Worm (Caenorhabditis elegans) whole organism, L4 larva: ENCODE results near the gene gst-31.

Source experiments
- daf-8 ChIP-seq: fragments of 200-800 bp; sonication (Bioruptor generic); IDR thresholded peaks from 2 replicates; pipeline ENCODE4 v1.3.6; 2022; ENCODE audit warnings: missing genetic modification characterization, missing compliant biosample characterization
- dve-1 ChIP-seq: sonication (generic microtip); optimal IDR thresholded peaks from 2 replicates; lab custom pipeline; 2017; ENCODE audit warnings: antibody characterized with exemption, mild to moderate bottlenecking, missing genetic modification characterization, missing compliant biosample characterization; ENCODE audit not compliant: insufficient read depth
- nhr-10 ChIP-seq: fragments of 150-350 bp; optimal IDR thresholded peaks from 2 replicates; lab custom pipeline; 2014; ENCODE audit warnings: missing biosample characterization, missing genetic modification characterization
- pha-4 ChIP-seq, 2 experiments: fragments of 150-350 bp in 1 of 2; fragments of 200-800 bp in 1 of 2; sonication (Bioruptor generic) in 1 of 2; IDR thresholded peaks in 1 of 2; optimal IDR thresholded peaks in 1 of 2; 2 replicates each; pipeline versions ENCODE4 v1.3.6 to Lab custom; 2014 to 2022; ENCODE audit warnings: missing genetic modification characterization in 2 of 2, missing genetic modification reagents in 2 of 2, missing biosample characterization in 1 of 2, missing compliant biosample characterization in 1 of 2
- tra-1 ChIP-seq: fragments of 200-800 bp; sonication (Bioruptor generic); IDR thresholded peaks from 2 replicates; pipeline ENCODE4 v1.3.6; 2022; ENCODE audit warnings: missing genetic modification reagents, missing genetic modification characterization, missing compliant biosample characterization
- zag-1 ChIP-seq: fragments of 150-350 bp; optimal IDR thresholded peaks from 2 replicates; lab custom pipeline; 2014; ENCODE audit warnings: missing biosample characterization, missing genetic modification characterization

ce11 chrII:15145594-15145993, 29.2 kb downstream of the gst-31 start, which contains the start of gene Y53F4B.27:
- TF ChIP-seq tra-1 (GFP tag; lab: Robert Waterston, UW) (no peak), zag-1 (tag; lab: Kevin White, UChicago) (no peak), dve-1 (no peak), nhr-10 (no peak), daf-8 (GFP tag; lab: Robert Waterston, UW) (no peak), pha-4 (GFP tag; IDR thresholded peaks at IDR 0.05; lab: Robert Waterston, UW) (no peak), pha-4 (tag; optimal IDR thresholded peaks at IDR 0.05; lab: Kevin White, UChicago) (no peak)
